Fruit fly (Drosophila melanogaster) whole organism, pupa: ENCODE data around the gene Cap-D2.
A peak's percentile ranks its signal among the peaks of the same experiment; 100 is the strongest.

Experiments
- CG10348 ChIP-seq: fragments of 200-800 bp; sonication (Bioruptor generic); IDR thresholded peaks from 2 replicates; pipeline ENCODE4 v1.3.6; 2022; ENCODE audit warnings: missing biosample characterization, missing genetic modification characterization
- CG12605 ChIP-seq: fragments of 200-800 bp; sonication (Bioruptor generic); IDR thresholded peaks from 2 replicates; pipeline ENCODE4 v1.3.6; 2022; ENCODE audit warnings: missing biosample characterization, missing genetic modification characterization
- CG13204 ChIP-seq: fragments of 200-800 bp; sonication (Bioruptor generic); optimal IDR thresholded peaks from 2 replicates; lab custom pipeline; 2018; ENCODE audit warnings: missing biosample characterization, mild to moderate bottlenecking, missing genetic modification characterization, moderate library complexity
- CG14655 ChIP-seq: fragments of 200-800 bp; sonication (Bioruptor generic); optimal IDR thresholded peaks from 3 replicates; lab custom pipeline; 2017; ENCODE audit warnings: mild to moderate bottlenecking, missing biosample characterization, missing genetic modification reagents, missing genetic modification characterization
- CG15710 ChIP-seq: fragments of 200-800 bp; sonication (Bioruptor generic); optimal IDR thresholded peaks from 2 replicates; lab custom pipeline; 2018; ENCODE audit warnings: missing biosample characterization, mild to moderate bottlenecking, missing genetic modification characterization, moderate library complexity
- CG17806 ChIP-seq: fragments of 200-800 bp; sonication (Bioruptor generic); optimal IDR thresholded peaks from 2 replicates; lab custom pipeline; 2018; ENCODE audit warnings: missing biosample characterization, mild to moderate bottlenecking, missing genetic modification characterization, moderate library complexity
- CG32121 ChIP-seq: fragments of 200-800 bp; sonication (Bioruptor generic); IDR thresholded peaks from 2 replicates; pipeline ENCODE4 v1.3.6; 2022; ENCODE audit warnings: missing biosample characterization, missing genetic modification characterization
- CG34367 ChIP-seq: fragments of 200-800 bp; sonication (Bioruptor generic); optimal IDR thresholded peaks from 2 replicates; lab custom pipeline; 2018; ENCODE audit warnings: missing biosample characterization, mild to moderate bottlenecking, missing genetic modification characterization
- CG4496 ChIP-seq: fragments of 200-800 bp; sonication (Bioruptor generic); IDR thresholded peaks from 3 replicates; pipeline ENCODE4 v1.3.6; 2022; ENCODE audit warnings: missing biosample characterization, missing genetic modification characterization
- CG8159 ChIP-seq: fragments of 200-800 bp; sonication (Bioruptor generic); optimal IDR thresholded peaks from 3 replicates; lab custom pipeline; 2018; ENCODE audit warnings: missing biosample characterization, mild to moderate bottlenecking, missing genetic modification characterization, moderate library complexity
- CG8301 ChIP-seq: fragments of 200-800 bp; sonication (Bioruptor generic); optimal IDR thresholded peaks from 2 replicates; lab custom pipeline; 2018; ENCODE audit warnings: missing biosample characterization, mild to moderate bottlenecking, missing genetic modification characterization
- CG9948 ChIP-seq: fragments of 200-800 bp; sonication (Bioruptor generic); optimal IDR thresholded peaks from 2 replicates; lab custom pipeline; 2018; ENCODE audit warnings: missing biosample characterization, mild to moderate bottlenecking, missing genetic modification characterization, moderate library complexity
- D1 ChIP-seq: fragments of 200-800 bp; sonication (Bioruptor generic); optimal IDR thresholded peaks from 2 replicates; lab custom pipeline; 2018; ENCODE audit warnings: missing biosample characterization, mild to moderate bottlenecking, missing genetic modification characterization, moderate library complexity
- EcR ChIP-seq: fragments of 200-800 bp; sonication (Bioruptor generic); optimal IDR thresholded peaks from 3 replicates; lab custom pipeline; 2019; ENCODE audit warnings: missing biosample characterization, missing genetic modification characterization, mild to moderate bottlenecking, moderate library complexity, missing genetic modification reagents
- Ets98B ChIP-seq: fragments of 200-800 bp; sonication (Bioruptor generic); IDR thresholded peaks from 2 replicates; pipeline ENCODE4 v1.3.6; 2022; ENCODE audit warnings: missing biosample characterization, missing genetic modification characterization
- Pif1A ChIP-seq: fragments of 200-800 bp; sonication (Bioruptor generic); optimal IDR thresholded peaks from 3 replicates; lab custom pipeline; 2016; ENCODE audit warnings: missing biosample characterization, missing genetic modification characterization
- Pif1B ChIP-seq: fragments of 200-800 bp; sonication (Bioruptor generic); optimal IDR thresholded peaks from 3 replicates; lab custom pipeline; 2016; ENCODE audit warnings: missing biosample characterization, missing genetic modification characterization
- Snoo ChIP-seq: fragments of 200-800 bp; sonication (Bioruptor generic); optimal IDR thresholded peaks from 3 replicates; lab custom pipeline; 2017; ENCODE audit warnings: missing biosample characterization, mild to moderate bottlenecking, missing genetic modification characterization, inconsistent platforms
- fd96Ca ChIP-seq: fragments of 200-800 bp; sonication (Bioruptor generic); IDR thresholded peaks from 3 replicates; pipeline ENCODE4 v1.3.6; 2022; ENCODE audit warnings: missing biosample characterization, missing genetic modification characterization
- gl ChIP-seq: fragments of 200-800 bp; sonication (Bioruptor generic); optimal IDR thresholded peaks from 2 replicates; lab custom pipeline; 2018; ENCODE audit warnings: missing biosample characterization, mild to moderate bottlenecking, missing genetic modification characterization
- rn ChIP-seq: fragments of 200-800 bp; sonication (Bioruptor generic); IDR thresholded peaks from 2 replicates; pipeline ENCODE4 v1.3.6; 2022; ENCODE audit warnings: missing biosample characterization, missing genetic modification characterization

Cap-D2 gene

DNA sequence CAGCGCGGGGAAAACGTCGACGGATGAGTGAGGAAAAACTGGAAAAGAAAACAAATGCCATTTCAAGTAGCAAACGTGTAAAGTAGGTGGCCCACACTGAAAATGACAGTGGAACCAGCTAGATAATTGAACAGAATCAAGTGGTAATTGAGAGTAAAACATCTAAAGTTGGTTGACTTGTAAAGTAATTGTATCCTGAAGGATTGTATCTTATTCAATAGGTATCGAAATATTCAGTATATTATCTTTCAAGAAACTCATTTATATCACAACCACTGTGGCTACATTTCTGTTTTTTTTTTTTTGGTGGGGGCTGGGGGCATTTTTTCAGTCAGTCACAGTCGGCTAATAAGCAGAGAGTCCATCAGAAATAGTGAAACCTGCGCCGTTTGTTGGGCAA, 23.8 kb downstream of the Cap-D2 start:
- TF ChIP-seq CG10348 (GFP tag; lab: Robert Waterston, UW) (no peak), CG4496 (peak; percentile 39; the same call in 1 of the 3 replicates), Ets98B (peak; percentile 58; the same call in 1 of the 2 replicates)

DNA sequence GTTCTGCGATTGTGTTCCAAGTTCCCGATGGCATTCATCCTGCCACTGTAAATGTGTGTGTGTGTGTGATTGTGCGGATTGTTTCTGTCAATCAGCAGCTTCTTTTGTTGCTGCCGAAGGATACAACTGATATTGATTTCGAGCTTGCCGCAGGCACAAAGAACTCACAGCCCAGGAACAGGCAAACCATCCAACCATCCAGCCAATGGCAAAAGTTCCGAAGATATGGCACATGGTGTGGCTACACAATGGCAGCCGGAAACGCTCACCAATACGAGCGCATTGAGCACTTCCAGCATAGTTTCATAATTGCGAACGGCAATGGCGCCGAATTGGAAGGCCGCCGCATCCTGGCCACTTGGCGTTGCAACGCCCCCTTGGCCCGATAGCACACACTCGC, 26.3 kb downstream of the Cap-D2 start:
- TF ChIP-seq CG12605 (GFP tag; lab: Robert Waterston, UW) = no peak
- no peak for TF ChIP-seq Pif1A
- TF ChIP-seq CG8159 (tag; lab: Kevin White, UChicago) = no peak
- TF ChIP-seq CG17806 (tag; lab: Kevin White, UChicago) = no peak
- TF ChIP-seq CG14655 (GFP tag; lab: Kevin White, UChicago) = no peak
- no peak for TF ChIP-seq CG4496
- no peak for TF ChIP-seq gl (tag; lab: Kevin White, UChicago)
- TF ChIP-seq D1 = no peak
- TF ChIP-seq CG13204 = no peak
- TF ChIP-seq rn (GFP tag; lab: Robert Waterston, UW) = no peak
- no peak for TF ChIP-seq Ets98B
- no peak for TF ChIP-seq CG15710 (tag; lab: Kevin White, UChicago)
- TF ChIP-seq CG34367 = no peak
- TF ChIP-seq fd96Ca (GFP tag; lab: Robert Waterston, UW) = no peak
- TF ChIP-seq CG32121 (GFP tag; lab: Robert Waterston, UW) = no peak
- no peak for TF ChIP-seq Pif1B (GFP tag; lab: Kevin White, UChicago)

DNA sequence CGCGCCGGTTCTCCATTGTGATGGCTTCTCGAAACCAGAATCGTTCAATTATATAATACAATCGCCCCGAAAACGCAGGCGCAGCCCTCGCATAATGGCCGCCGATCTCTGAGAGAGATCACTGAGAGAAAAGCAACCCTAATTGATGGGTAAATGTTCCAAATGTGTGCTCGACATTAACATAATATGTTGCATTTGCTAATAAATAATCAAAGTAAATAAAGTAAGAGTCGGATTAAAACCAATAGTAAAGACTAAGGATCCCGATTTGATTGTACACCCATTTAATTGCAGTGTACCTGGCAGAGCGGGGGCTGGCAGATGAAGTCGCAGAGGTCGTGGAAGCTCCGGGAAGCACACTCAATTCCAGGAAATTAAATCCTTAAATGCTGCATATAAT, 29.1 kb downstream of the Cap-D2 start:
- TF ChIP-seq CG10348 (GFP tag; lab: Robert Waterston, UW) (no peak), CG8301 (tag; lab: Kevin White, UChicago) (no peak), gl (tag; lab: Kevin White, UChicago) (no peak), Snoo (tag; lab: Kevin White, UChicago) (no peak), CG32121 (GFP tag; lab: Robert Waterston, UW) (no peak), CG15710 (tag; lab: Kevin White, UChicago) (no peak), Pif1B (GFP tag; lab: Kevin White, UChicago) (no peak), CG13204 (no peak), CG12605 (GFP tag; lab: Robert Waterston, UW) (no peak), rn (GFP tag; lab: Robert Waterston, UW) (no peak), CG34367 (no peak), D1 (no peak), Ets98B (no peak), fd96Ca (GFP tag; lab: Robert Waterston, UW) (no peak)

DNA sequence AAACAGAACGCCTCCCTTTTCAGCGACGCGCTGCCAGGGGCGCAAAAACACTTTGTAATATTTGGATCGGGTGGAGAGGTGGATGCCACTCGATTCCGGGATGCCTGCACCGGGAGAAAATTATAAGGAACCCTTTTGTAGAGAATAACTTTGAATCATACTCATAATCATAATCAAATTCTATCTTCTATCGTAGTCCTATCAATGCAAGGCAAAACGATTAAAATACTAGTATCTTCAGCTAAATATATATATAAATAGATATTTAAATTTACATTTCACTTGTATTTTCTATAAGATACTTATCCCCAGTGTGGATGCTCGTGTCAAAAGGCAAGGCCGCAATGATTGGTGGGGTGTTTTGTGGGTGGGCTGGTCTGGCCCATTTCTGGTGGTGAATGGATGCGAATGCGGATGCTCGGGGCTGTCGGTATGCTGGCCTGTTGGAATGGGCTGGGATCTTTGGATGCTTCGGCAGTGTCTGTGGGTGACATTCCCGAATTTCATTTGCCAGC, 30.4 kb downstream of the Cap-D2 start:
- TF ChIP-seq Ets98B (no peak), CG32121 (GFP tag; lab: Robert Waterston, UW) (no peak), EcR (GFP tag; lab: Kevin White, UChicago) (no peak), Pif1B (GFP tag; lab: Kevin White, UChicago) (no peak), CG4496 (no peak), CG8301 (tag; lab: Kevin White, UChicago) (no peak), CG15710 (tag; lab: Kevin White, UChicago) (no peak), gl (tag; lab: Kevin White, UChicago) (no peak), CG9948 (tag; lab: Kevin White, UChicago) (no peak), CG10348 (GFP tag; lab: Robert Waterston, UW) (no peak), CG14655 (GFP tag; lab: Kevin White, UChicago) (no peak), rn (GFP tag; lab: Robert Waterston, UW) (no peak), CG17806 (tag; lab: Kevin White, UChicago) (no peak), Pif1A (no peak), CG8159 (tag; lab: Kevin White, UChicago) (no peak), CG34367 (no peak), CG12605 (GFP tag; lab: Robert Waterston, UW) (no peak)

DNA sequence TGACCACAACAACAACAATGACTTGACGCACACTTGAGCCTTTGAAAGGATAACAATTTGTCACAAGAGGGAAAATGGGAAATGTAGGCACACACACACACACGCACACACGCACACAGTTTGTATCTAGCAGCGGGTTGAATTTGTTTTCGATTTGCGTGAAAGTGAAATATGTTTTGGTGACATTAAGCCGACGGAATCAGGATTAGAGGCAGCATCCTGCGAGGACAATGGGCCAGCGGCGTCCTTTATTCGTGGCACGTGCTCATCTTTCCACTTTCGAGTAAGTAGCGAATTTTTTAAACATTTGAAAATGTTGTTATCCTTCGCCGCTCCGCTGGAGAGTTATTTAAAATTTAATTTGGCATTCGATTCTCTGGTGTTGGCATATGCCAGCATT, 31.8 kb downstream of the Cap-D2 start:
- TF ChIP-seq CG14655 (GFP tag; lab: Kevin White, UChicago) (no peak), CG8159 (tag; lab: Kevin White, UChicago) (no peak), CG17806 (tag; lab: Kevin White, UChicago) (no peak), Pif1A (no peak), gl (tag; lab: Kevin White, UChicago) (no peak), Ets98B (no peak), CG12605 (GFP tag; lab: Robert Waterston, UW) (no peak)

DNA sequence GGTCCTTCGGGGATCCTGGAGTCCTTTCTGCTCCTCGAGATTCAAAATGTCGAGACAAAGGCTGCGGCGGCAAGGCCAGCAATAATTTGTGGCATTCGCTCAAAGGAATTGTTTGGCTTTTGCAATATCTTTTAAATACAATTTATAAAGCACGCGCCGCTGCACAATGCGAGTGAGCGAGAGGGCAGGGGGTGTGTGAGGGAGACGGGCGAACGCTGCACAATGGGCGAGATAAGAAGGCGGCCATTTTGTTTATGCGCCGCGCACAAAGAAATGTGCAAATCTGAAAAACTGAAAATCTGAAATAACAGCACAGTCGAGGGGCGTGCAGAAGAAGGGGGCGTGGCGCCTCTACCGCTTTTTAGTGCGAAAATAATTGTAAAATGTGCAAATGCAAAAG, 32.9 kb downstream of the Cap-D2 start:
- no peak for TF ChIP-seq CG32121 (GFP tag; lab: Robert Waterston, UW)

DNA sequence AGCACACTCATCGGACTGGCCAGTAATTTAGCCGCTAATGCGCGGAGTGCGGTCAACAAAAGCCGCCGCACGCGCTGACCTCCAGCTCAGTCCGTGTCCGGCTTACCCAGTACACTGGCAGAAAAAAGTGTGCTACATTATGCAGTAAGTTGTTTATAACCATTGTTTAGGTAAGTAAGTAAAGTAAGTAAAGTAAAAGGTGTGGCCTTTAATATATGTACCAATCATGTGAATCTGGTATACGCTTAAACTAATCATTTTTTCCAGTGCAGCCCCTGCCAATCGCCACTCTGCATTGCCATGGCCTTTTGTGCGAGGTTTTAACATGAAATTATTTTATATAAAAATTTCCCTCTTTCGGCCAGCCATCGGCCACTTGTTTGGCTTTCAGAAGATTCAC, 36.0 kb downstream of the Cap-D2 start:
- TF ChIP-seq CG15710 (tag; lab: Kevin White, UChicago) (no peak), CG10348 (GFP tag; lab: Robert Waterston, UW) (no peak), CG13204 (no peak), CG32121 (GFP tag; lab: Robert Waterston, UW) (no peak), rn (GFP tag; lab: Robert Waterston, UW) (no peak), CG4496 (no peak), CG17806 (tag; lab: Kevin White, UChicago) (no peak), CG12605 (GFP tag; lab: Robert Waterston, UW) (no peak), CG9948 (tag; lab: Kevin White, UChicago) (no peak), CG14655 (GFP tag; lab: Kevin White, UChicago) (no peak), gl (tag; lab: Kevin White, UChicago) (no peak)
